Fruit fly (Drosophila melanogaster): ENCODE data around the gene Fur1.

Fur1 gene

DNA sequence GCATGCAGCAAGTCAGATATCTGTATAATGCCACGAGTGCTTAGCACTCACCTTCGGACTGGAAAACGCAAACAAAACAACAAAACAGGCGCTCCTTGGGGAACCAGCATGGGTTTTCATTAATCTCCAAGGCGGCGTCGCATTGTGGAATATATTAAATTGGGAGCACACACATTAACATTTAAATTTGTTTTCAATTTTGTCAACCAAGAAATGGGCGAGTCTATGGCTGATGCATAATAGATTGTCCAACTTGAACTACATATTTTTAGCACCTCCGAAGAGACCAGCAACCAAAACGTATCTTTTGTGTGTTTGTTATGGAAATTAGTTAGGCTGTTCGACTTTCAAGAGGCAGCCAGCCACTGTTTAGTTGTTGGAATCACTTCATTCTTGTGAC lies 25.4 kb downstream of the Fur1 start:
- TF ChIP-seq vvl (GFP tag; IDR thresholded peaks at IDR 0.05) (peak; percentile 60), CG12769 (tag; optimal IDR thresholded peaks at IDR 0.05) (peak; percentile 83), ci (GFP tag; IDR thresholded peaks at IDR 0.05) (0 out of 3 replicates have a peak, but pooled peaks have one; percentile 24), dati (GFP tag; IDR thresholded peaks at IDR 0.05) (no peak), abd-A (tag; optimal IDR thresholded peaks at IDR 0.05) (peak; percentile 79), CG3281 (GFP tag; optimal IDR thresholded peaks at IDR 0.05) (no peak), Pdp1 (GFP tag; optimal IDR thresholded peaks at IDR 0.05) (peak in 1 of 2 experiments; percentile 3), Awh (GFP tag; IDR thresholded peaks at IDR 0.05) (0 out of 2 replicates have a peak, but pooled peaks have one; percentile 14), pros (GFP tag; optimal IDR thresholded peaks at IDR 0.05) (peak; percentile 26)

DNA sequence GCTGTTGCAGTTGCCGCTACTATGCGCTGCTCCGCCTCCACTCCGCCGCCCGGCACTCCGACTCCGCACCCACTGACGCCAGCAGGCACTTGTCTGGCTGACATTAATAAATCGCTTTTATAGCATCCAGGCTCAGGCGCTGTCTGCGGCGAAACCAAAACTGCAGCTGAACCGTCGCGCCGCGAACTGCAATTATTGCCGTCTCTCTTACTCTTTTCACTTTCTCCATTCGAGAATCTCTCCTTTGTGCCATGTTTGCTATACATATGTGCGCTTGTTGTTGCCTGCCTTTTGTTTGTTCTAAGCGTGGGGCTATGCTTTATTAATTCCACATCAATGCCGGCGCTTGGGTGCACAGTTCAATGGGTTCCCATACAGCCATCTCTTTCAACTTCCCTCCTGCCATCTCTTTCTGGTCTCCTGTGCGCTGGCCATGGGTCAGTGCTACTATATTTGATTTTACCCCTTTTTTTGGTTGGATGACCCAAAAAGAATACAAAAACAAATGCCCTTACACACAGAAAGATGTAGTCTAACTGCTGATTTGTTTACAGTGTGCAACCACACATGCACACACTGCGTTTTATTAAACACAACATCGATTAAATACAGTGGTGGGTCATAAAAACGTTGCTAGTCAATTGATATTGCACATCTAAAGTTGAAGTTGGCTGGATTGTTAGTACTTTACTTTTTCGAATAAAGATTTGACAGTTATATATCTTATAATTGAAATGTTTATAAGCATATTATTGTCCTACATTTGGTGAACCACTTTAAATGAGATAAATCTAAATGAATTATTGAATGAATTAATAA lies 26.2 kb downstream of the Fur1 start:
- peak; percentile 33 for TF ChIP-seq Sox102F (GFP tag; optimal IDR thresholded peaks at IDR 0.05)
- TF ChIP-seq CG15073 (GFP tag; optimal IDR thresholded peaks at IDR 0.05), result peak; percentile 93
- TF ChIP-seq cg (GFP tag; optimal IDR thresholded peaks at IDR 0.05), result peak; percentile 28
- TF ChIP-seq CG4360 (GFP tag; IDR thresholded peaks at IDR 0.05), result peak; percentile 76
- TF ChIP-seq dimm (GFP tag; IDR thresholded peaks at IDR 0.05), result no peak
- TF ChIP-seq Med (GFP tag), result peak; percentile 72
- peak; percentile 0 for TF ChIP-seq stwl (tag; optimal IDR thresholded peaks at IDR 0.05)
- no peak for TF ChIP-seq ac (GFP tag; optimal IDR thresholded peaks at IDR 0.05)
- no peak for TF ChIP-seq CG13424 (tag; optimal IDR thresholded peaks at IDR 0.05)
- peak; percentile 81 for TF ChIP-seq Kr (GFP tag; optimal IDR thresholded peaks at IDR 0.05)
- TF ChIP-seq CG10209 (GFP tag; optimal IDR thresholded peaks at IDR 0.05), result no peak
- TF ChIP-seq CG10959 (GFP tag; IDR thresholded peaks at IDR 0.05), result 0 out of 2 replicates have a peak, but pooled peaks have one; percentile 1
- TF ChIP-seq CG1603 (tag; optimal IDR thresholded peaks at IDR 0.05), result peak; percentile 15
- TF ChIP-seq Ets65A (GFP tag), result peak; percentile 64
- TF ChIP-seq gem (tag; optimal IDR thresholded peaks at IDR 0.05), result peak; percentile 6
- peak; percentile 20 for TF ChIP-seq D19A (tag; optimal IDR thresholded peaks at IDR 0.05)
- peak; percentile 19 for TF ChIP-seq zf30C (GFP tag; optimal IDR thresholded peaks at IDR 0.05)
- peak in 1 of 2 experiments; percentile 1 for TF ChIP-seq Hr78 (GFP tag; optimal IDR thresholded peaks at IDR 0.05)
- TF ChIP-seq CG18262 (tag; optimal IDR thresholded peaks at IDR 0.05), result peak; percentile 24
- TF ChIP-seq Neu2 (GFP tag; optimal IDR thresholded peaks at IDR 0.05; ENCODE audit: borderline replicate concordance), result no peak
- peak; percentile 10 for TF ChIP-seq CG12391 (tag; optimal IDR thresholded peaks at IDR 0.05)
- peak; percentile 14 for TF ChIP-seq sens (GFP tag)
- peak; percentile 92 for TF ChIP-seq Blimp-1 (GFP tag; optimal IDR thresholded peaks at IDR 0.05)
- TF ChIP-seq CG6175 (GFP tag; IDR thresholded peaks at IDR 0.05), result no peak
- TF ChIP-seq CG2199 (GFP tag; IDR thresholded peaks at IDR 0.05), result 0 out of 3 replicates have a peak, but pooled peaks have one; percentile 67

DNA sequence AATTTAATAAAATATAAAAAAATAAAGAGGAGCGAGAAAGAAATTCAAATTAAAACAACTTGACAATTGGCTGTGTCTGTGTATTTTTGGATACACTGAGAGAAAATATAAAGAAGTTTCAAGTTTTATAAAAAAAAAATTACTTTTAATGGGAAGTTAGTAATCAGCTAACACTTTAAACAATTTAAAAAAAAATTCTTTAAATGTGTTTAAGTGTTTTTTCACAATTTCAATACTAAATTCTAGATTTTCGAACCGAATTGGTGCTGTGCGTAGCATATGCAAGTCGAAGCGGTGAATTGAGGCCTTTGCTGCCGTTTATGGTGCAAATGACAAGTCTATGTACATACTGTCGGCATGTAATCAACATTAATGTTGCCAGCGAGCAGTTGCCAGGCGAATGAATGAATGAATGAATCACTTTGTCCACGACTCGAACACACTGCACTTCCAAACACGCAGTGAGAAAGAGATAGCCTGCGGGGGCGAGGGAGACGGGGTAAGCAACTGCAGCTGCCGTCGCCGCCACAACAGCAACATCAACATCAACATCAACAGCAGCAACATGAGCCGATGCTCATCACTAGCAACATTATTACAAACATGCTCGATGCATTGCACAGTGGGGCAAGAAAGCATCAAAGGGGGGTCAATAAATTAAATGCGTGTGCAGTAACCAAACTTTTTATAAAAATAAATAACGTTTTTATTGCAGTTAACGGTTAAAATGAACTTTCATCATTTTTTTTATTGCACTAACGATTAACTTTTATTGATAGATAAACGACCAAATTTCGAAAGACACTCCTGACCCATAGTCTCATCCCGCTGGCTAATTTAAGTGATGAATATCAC lies 27.1 kb downstream of the Fur1 start:
- TF ChIP-seq CG15073 (GFP tag; optimal IDR thresholded peaks at IDR 0.05), result peak; percentile 40
- TF ChIP-seq D19B (GFP tag; optimal IDR thresholded peaks at IDR 0.05), result no peak
- peak; percentile 23 for TF ChIP-seq ems (GFP tag; optimal IDR thresholded peaks at IDR 0.05)
- TF ChIP-seq tap (tag; optimal IDR thresholded peaks at IDR 0.05), result peak; percentile 36
- TF ChIP-seq CG12659 (GFP tag; optimal IDR thresholded peaks at IDR 0.05), result no peak
- TF ChIP-seq Sry-δ (GFP tag; optimal IDR thresholded peaks at IDR 0.05), result peak; percentile 30
- peak; percentile 51 for TF ChIP-seq org-1 (GFP tag; optimal IDR thresholded peaks at IDR 0.05)
- TF ChIP-seq CG1024 (GFP tag; IDR thresholded peaks at IDR 0.05), result peak; percentile 47
- peak; percentile 16; the same call in 1 of the 3 replicates for TF ChIP-seq CG7963 (GFP tag; IDR thresholded peaks at IDR 0.05; ENCODE audit: partially characterized antibody)
- peak; percentile 67; the same call in 2 of the 3 replicates for TF ChIP-seq Optix (GFP tag; IDR thresholded peaks at IDR 0.05)
- TF ChIP-seq Dll (GFP tag; IDR thresholded peaks at IDR 0.05; ENCODE audit: partially characterized antibody), result 0 out of 4 replicates have a peak, but pooled peaks have one; percentile 46
- TF ChIP-seq CG6175 (GFP tag; IDR thresholded peaks at IDR 0.05), result no peak
- TF ChIP-seq B-H1 (GFP tag; IDR thresholded peaks at IDR 0.05), result peak; percentile 62
